Fruit fly (Drosophila melanogaster): ENCODE measurements around the gene CG10680.

DNA sequence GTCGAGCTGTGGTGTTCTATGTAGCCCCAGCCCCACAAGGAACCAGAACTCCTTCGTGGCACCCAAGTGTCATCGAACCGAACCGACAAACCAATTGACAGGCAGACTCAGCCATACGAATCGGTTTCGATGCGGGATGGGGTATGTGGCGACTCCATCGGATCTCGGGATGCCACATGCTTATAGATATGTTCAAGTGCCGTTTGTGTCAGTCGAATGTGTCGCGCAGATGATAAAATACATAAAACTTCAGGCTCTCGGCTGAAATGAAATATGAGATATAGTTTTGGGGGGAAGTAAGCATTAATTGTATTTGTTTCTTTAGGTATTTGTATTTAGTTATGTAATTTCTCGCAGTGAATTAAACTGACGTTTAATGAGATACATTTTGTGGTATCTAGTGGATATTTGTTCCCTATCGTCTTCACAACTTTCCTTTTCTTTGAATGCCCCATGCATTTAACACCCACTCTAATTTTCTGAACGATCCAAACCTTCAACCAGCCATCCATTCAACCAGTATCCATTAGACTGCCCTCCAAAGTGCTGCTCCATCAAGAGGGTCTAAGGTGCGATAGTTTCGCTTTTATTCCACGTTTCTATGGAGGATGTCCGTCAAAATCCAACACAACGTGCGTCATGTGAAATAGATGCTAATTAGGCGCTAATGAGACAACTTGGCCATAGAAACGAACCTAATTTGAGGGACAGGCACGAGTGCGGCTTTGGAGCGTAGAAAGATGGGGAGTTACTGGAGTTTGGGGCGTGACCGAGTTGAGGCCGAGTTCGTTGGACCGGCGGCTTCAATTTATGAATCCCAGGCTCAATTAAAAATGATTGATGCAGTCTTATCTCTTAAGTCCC, 19.4 kb upstream of the CG10680 start:
- TF ChIP-seq pan (optimal IDR thresholded peaks at IDR 0.05) (no peak), usp (GFP tag; optimal IDR thresholded peaks at IDR 0.05) (no peak), CG8478 (optimal IDR thresholded peaks at IDR 0.05) (no peak), psq (optimal IDR thresholded peaks at IDR 0.05) (no peak)
